Fruit fly (Drosophila melanogaster) whole organism, wandering third instar larva: ENCODE measurements around the gene CG33263.
A peak's percentile ranks its signal among the peaks of the same experiment; 100 is the strongest.

Experiments used
- Abd-B ChIP-seq: fragments of >200 bp; optimal IDR thresholded peaks from 2 replicates; lab custom pipeline; 2017; ENCODE audit warnings: missing biosample characterization, missing genetic modification characterization
- CG32264 ChIP-seq: fragments of 200-800 bp; sonication (Bioruptor generic); optimal IDR thresholded peaks from 2 replicates; lab custom pipeline; 2016; ENCODE audit warnings: missing biosample characterization, missing genetic modification characterization
- CrebA ChIP-seq: fragments of 200-800 bp; sonication (Bioruptor generic); optimal IDR thresholded peaks from 2 replicates; lab custom pipeline; 2016; ENCODE audit warnings: missing biosample characterization, mild to moderate bottlenecking, missing genetic modification characterization, borderline replicate concordance
- Dfd ChIP-seq: fragments of >200 bp; optimal IDR thresholded peaks from 2 replicates; lab custom pipeline; 2017; ENCODE audit warnings: missing biosample characterization, missing genetic modification characterization
- Dif ChIP-seq: fragments of 200-275, 200-300 bp; sonication (Bioruptor generic); optimal IDR thresholded peaks from 2 replicates; lab custom pipeline; 2018; ENCODE audit warnings: missing biosample characterization, missing genetic modification characterization; ENCODE audit not compliant: partially characterized antibody
- GATAd ChIP-seq: sonication (Bioruptor generic); optimal IDR thresholded peaks from 2 replicates; lab custom pipeline; 2016; ENCODE audit warnings: missing biosample characterization, missing genetic modification characterization
- HLH106 ChIP-seq: fragments of 200-800 bp; optimal IDR thresholded peaks from 3 replicates; lab custom pipeline; 2019; ENCODE audit warnings: missing biosample characterization, mild to moderate bottlenecking, missing genetic modification characterization, moderate library complexity
- Hnf4 ChIP-seq: fragments of 200-800 bp; sonication (Bioruptor generic); optimal IDR thresholded peaks from 2 replicates; lab custom pipeline; 2016; ENCODE audit warnings: missing biosample characterization, mild to moderate bottlenecking, missing genetic modification characterization
- Hr78 ChIP-seq: fragments of >200 bp; optimal IDR thresholded peaks from 2 replicates; lab custom pipeline; 2017; ENCODE audit warnings: missing biosample characterization, missing genetic modification characterization
- Hr83 ChIP-seq: fragments of 200-300 bp; sonication (Bioruptor generic); optimal IDR thresholded peaks from 2 replicates; lab custom pipeline; 2016; ENCODE audit warnings: missing biosample characterization, mild to moderate bottlenecking, missing genetic modification characterization, moderate library complexity; ENCODE audit not compliant: poor library complexity, severe bottlenecking
- Jra ChIP-seq: sonication (Bioruptor generic); optimal IDR thresholded peaks from 2 replicates; lab custom pipeline; 2016; ENCODE audit warnings: missing biosample characterization, missing genetic modification characterization
- Mio ChIP-seq: sonication (Bioruptor generic); optimal IDR thresholded peaks from 2 replicates; lab custom pipeline; 2016; ENCODE audit warnings: missing biosample characterization, missing genetic modification characterization
- Myc ChIP-seq: fragments of >200 bp; optimal IDR thresholded peaks from 2 replicates; lab custom pipeline; 2017
- N ChIP-seq: fragments of >200 bp; optimal IDR thresholded peaks from 2 replicates; lab custom pipeline; 2018; ENCODE audit warnings: missing biosample characterization, missing external identifiers, missing genetic modification characterization
- OdsH ChIP-seq: fragments of 200-800 bp; sonication (Bioruptor generic); optimal IDR thresholded peaks from 2 replicates; lab custom pipeline; 2016; ENCODE audit warnings: missing biosample characterization, mild to moderate bottlenecking, missing genetic modification characterization
- Sp1 ChIP-seq: fragments of 200-800 bp; sonication (Bioruptor generic); optimal IDR thresholded peaks from 3 replicates; lab custom pipeline; 2019; ENCODE audit warnings: missing biosample characterization, mild to moderate bottlenecking, missing genetic modification characterization, moderate library complexity
- Vsx2 ChIP-seq: fragments of 200-300, 225-300 bp; sonication (Bioruptor generic); optimal IDR thresholded peaks from 2 replicates; lab custom pipeline; 2018; ENCODE audit warnings: missing biosample characterization, missing genetic modification characterization; ENCODE audit not compliant: partially characterized antibody
- br ChIP-seq: fragments of 200-800 bp; sonication (Bioruptor generic); optimal IDR thresholded peaks from 2 replicates; lab custom pipeline; 2016; ENCODE audit warnings: missing biosample characterization, missing genetic modification characterization
- brk ChIP-seq: fragments of 200-800 bp; sonication (Bioruptor generic); optimal IDR thresholded peaks from 2 replicates; lab custom pipeline; 2016; ENCODE audit warnings: missing biosample characterization, mild to moderate bottlenecking, missing genetic modification characterization
- dl ChIP-seq, 2 experiments: fragments of 175-275, 200-275 bp in 1 of 2; fragments of 200-275 bp in 1 of 2; sonication (Bioruptor generic); optimal IDR thresholded peaks; lab custom pipeline; 2018; ENCODE audit warnings: mild to moderate bottlenecking in 2 of 2, missing biosample characterization in 2 of 2, missing genetic modification characterization in 2 of 2, moderate library complexity in 2 of 2; ENCODE audit not compliant: partially characterized antibody in 2 of 2, insufficient read depth in 1 of 2
- dmrt93B ChIP-seq: fragments of 200-800 bp; sonication (Bioruptor generic); optimal IDR thresholded peaks from 2 replicates; lab custom pipeline; 2018; ENCODE audit warnings: missing biosample characterization, mild to moderate bottlenecking, missing genetic modification characterization
- ey ChIP-seq: fragments of 200-800 bp; sonication (Bioruptor generic); optimal IDR thresholded peaks from 2 replicates; lab custom pipeline; 2016; ENCODE audit warnings: missing biosample characterization, missing genetic modification characterization
- foxo ChIP-seq, 2 experiments: fragments of 200-800 bp; sonication (Bioruptor generic); optimal IDR thresholded peaks; 2 replicates in 1 of 2; 3 replicates in 1 of 2; lab custom pipeline; 2016 to 2017; ENCODE audit warnings: missing biosample characterization in 2 of 2, missing genetic modification characterization in 2 of 2
- fru ChIP-seq: fragments of 200-800 bp; sonication (Bioruptor generic); optimal IDR thresholded peaks from 3 replicates; lab custom pipeline; 2016; ENCODE audit warnings: missing biosample characterization, mild to moderate bottlenecking, missing genetic modification characterization
- h ChIP-seq: fragments of 200-800 bp; sonication (Bioruptor generic); optimal IDR thresholded peaks from 3 replicates; lab custom pipeline; 2016; ENCODE audit warnings: missing biosample characterization, mild to moderate bottlenecking, missing genetic modification characterization
- jim ChIP-seq: fragments of 175-275, 200-325 bp; sonication (Bioruptor generic); optimal IDR thresholded peaks from 2 replicates; lab custom pipeline; 2016; ENCODE audit warnings: missing biosample characterization, mild to moderate bottlenecking, missing genetic modification characterization
- lola ChIP-seq: fragments of >200 bp; optimal IDR thresholded peaks from 2 replicates; lab custom pipeline; 2017; ENCODE audit warnings: missing biosample characterization, missing genetic modification characterization
- psq ChIP-seq: fragments of 200-800 bp; sonication (Bioruptor generic); optimal IDR thresholded peaks from 3 replicates; lab custom pipeline; 2017; ENCODE audit warnings: missing biosample characterization, mild to moderate bottlenecking, missing genetic modification characterization, moderate library complexity
- rgr ChIP-seq: fragments of 200-800 bp; sonication (Bioruptor generic); optimal IDR thresholded peaks from 3 replicates; lab custom pipeline; 2016; ENCODE audit warnings: missing biosample characterization, mild to moderate bottlenecking, missing genetic modification characterization
- sage ChIP-seq: fragments of 200-800 bp; sonication (Bioruptor generic); optimal IDR thresholded peaks from 2 replicates; lab custom pipeline; 2016; ENCODE audit warnings: missing biosample characterization, mild to moderate bottlenecking, missing genetic modification characterization
- sv ChIP-seq: fragments of 200-800 bp; sonication (Bioruptor generic); optimal IDR thresholded peaks from 3 replicates; lab custom pipeline; 2016; ENCODE audit warnings: missing biosample characterization, missing genetic modification characterization
- tai ChIP-seq: sonication (Bioruptor generic); optimal IDR thresholded peaks from 2 replicates; lab custom pipeline; 2016; ENCODE audit warnings: missing biosample characterization, missing genetic modification characterization
- usp ChIP-seq: fragments of >200 bp; optimal IDR thresholded peaks from 2 replicates; lab custom pipeline; 2017; ENCODE audit warnings: missing biosample characterization, missing genetic modification characterization

The CG33263 gene

dm6 chr3L:13424068-13424467 is at the start of gene CG33263:
CG33263 (minus strand) TSS chr3L:13424168.
- TF ChIP-seq psq (GFP tag; lab: Kevin White, UChicago) (no peak), lola (no peak), Vsx2 (GFP tag; lab: Kevin White, UChicago) (no peak), usp (GFP tag; lab: Kevin White, UChicago) (no peak), Hnf4 (GFP tag; lab: Kevin White, UChicago) (no peak), rgr (no peak), Abd-B (GFP tag; lab: Kevin White, UChicago) (no peak), sv (GFP tag; lab: Kevin White, UChicago) (no peak), Jra (GFP tag; lab: Kevin White, UChicago) (no peak), CrebA (GFP tag; lab: Kevin White, UChicago) (no peak), HLH106 (tag; lab: Kevin White, UChicago) (no peak), CG32264 (GFP tag; lab: Kevin White, UChicago) (no peak), fru (GFP tag; lab: Kevin White, UChicago) (no peak), dmrt93B (GFP tag; lab: Kevin White, UChicago) (no peak), Dif (GFP tag; lab: Kevin White, UChicago) (no peak), Mio (GFP tag; lab: Kevin White, UChicago) (no peak)

- no peak for TF ChIP-seq HLH106 (tag; lab: Kevin White, UChicago)
- TF ChIP-seq CrebA (GFP tag; lab: Kevin White, UChicago): no peak
- no peak for TF ChIP-seq tai (GFP tag; lab: Kevin White, UChicago)
- no peak for TF ChIP-seq Myc
- TF ChIP-seq Mio (GFP tag; lab: Kevin White, UChicago): no peak
- TF ChIP-seq GATAd (GFP tag; lab: Kevin White, UChicago): no peak
- no peak for TF ChIP-seq rgr
- no peak for TF ChIP-seq CG32264 (GFP tag; lab: Kevin White, UChicago)
- TF ChIP-seq sage (GFP tag; lab: Kevin White, UChicago): no peak
- no peak for TF ChIP-seq dl (GFP tag; optimal IDR thresholded peaks at IDR 0.05; lab: Kevin White, UChicago; ENCODE audit: insufficient read depth in 1 of 2, partially characterized antibody in 2 of 2)
- TF ChIP-seq, all 38 proteins: peak for 0
Observed at dm6 chr3L:13457133-13457532, 33.2 kb upstream of the CG33263 start, which contains the start of gene CG10116. CG10116 (minus strand) TSS chr3L:13457238.

DNA sequence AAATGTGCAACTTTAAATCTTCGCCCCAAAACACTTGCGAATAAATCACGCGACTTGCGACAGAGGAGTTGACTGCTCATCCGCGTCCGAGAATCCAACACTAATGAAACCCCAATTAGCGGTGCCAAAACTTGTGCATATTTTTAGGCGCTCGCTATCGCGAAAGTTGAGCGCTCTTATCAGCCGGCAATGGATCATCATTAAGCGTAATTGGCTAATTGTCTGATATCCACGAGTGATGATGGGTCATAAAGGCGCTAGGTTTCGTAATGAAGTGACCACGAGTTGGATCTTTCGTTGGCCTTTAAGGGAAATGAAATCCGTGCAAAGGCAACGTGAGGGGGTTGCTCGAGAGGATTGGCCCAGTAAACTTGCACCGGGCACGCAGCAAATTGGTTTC is 30.8 kb upstream of the CG33263 start:
- TF ChIP-seq N (GFP tag; lab: Kevin White, UChicago): peak; percentile 10
- peak; percentile 23 for TF ChIP-seq Vsx2 (GFP tag; lab: Kevin White, UChicago)
- no peak for TF ChIP-seq Abd-B (GFP tag; lab: Kevin White, UChicago)

- TF ChIP-seq fru (GFP tag; lab: Kevin White, UChicago): no peak
- no peak for TF ChIP-seq Myc
- no peak for TF ChIP-seq HLH106 (tag; lab: Kevin White, UChicago)
- no peak for TF ChIP-seq psq (GFP tag; lab: Kevin White, UChicago)
- TF ChIP-seq foxo (GFP tag; optimal IDR thresholded peaks at IDR 0.05; lab: Kevin White, UChicago): no peak
- TF ChIP-seq Sp1 (GFP tag; lab: Kevin White, UChicago): no peak
- no peak for TF ChIP-seq brk (GFP tag; lab: Kevin White, UChicago)
- TF ChIP-seq dmrt93B (GFP tag; lab: Kevin White, UChicago): no peak
- TF ChIP-seq sage (GFP tag; lab: Kevin White, UChicago): no peak
- TF ChIP-seq CrebA (GFP tag; lab: Kevin White, UChicago): no peak
- TF ChIP-seq h: no peak
- TF ChIP-seq lola: no peak
- no peak for TF ChIP-seq GATAd (GFP tag; lab: Kevin White, UChicago)
- TF ChIP-seq Hr78 (GFP tag; lab: Kevin White, UChicago): no peak
- no peak for TF ChIP-seq jim (GFP tag; lab: Kevin White, UChicago)
- no peak for TF ChIP-seq CG32264 (GFP tag; lab: Kevin White, UChicago)
- no peak for TF ChIP-seq Dfd (GFP tag; lab: Kevin White, UChicago)
- TF ChIP-seq Mio (GFP tag; lab: Kevin White, UChicago): no peak
- no peak for TF ChIP-seq usp (GFP tag; lab: Kevin White, UChicago)
- TF ChIP-seq, all 38 proteins: peak for 0
Observed at dm6 chr3L:13452281-13452680, 28.3 kb upstream of the CG33263 start.

DNA sequence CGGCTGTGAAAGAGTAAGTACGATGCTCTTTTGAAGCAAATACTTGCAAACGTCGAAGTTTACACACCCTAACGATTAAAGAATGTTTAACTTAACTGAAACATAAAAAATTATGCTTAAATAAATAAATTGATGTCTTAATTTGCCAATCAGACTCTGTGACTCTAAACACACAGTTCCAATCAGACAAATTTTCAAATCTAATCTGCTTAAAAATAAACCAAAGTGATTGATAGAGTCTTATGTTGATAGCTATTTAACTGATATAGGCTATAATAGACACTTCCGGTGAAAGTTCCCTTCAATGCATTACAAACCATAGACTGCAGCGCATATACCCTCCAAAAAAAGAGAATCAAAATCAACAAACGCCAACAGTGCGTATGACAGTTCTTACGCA is 27.6 kb upstream of the CG33263 start:
- no peak for TF ChIP-seq Vsx2 (GFP tag; lab: Kevin White, UChicago)
- TF ChIP-seq ey (GFP tag; lab: Kevin White, UChicago): no peak
- no peak for TF ChIP-seq br (GFP tag; lab: Kevin White, UChicago)
- no peak for TF ChIP-seq fru (GFP tag; lab: Kevin White, UChicago)
- TF ChIP-seq CrebA (GFP tag; lab: Kevin White, UChicago): no peak
- TF ChIP-seq Hr83 (GFP tag; lab: Kevin White, UChicago): no peak
- no peak for TF ChIP-seq OdsH (GFP tag; lab: Kevin White, UChicago)
- TF ChIP-seq Mio (GFP tag; lab: Kevin White, UChicago): no peak
- TF ChIP-seq rgr: no peak
